Fruit fly (Drosophila melanogaster) S2 (cell line): ENCODE measurements around the gene CG3199.

Experiments
- CG8478 ChIP-seq: fragments of >200 bp; optimal IDR thresholded peaks from 2 replicates; lab custom pipeline; 2018
- CTCF ChIP-seq, 2 experiments: fragments of >200 bp; optimal IDR thresholded peaks; 2 replicates each; lab custom pipeline; 2018

- no peak for TF ChIP-seq CTCF (optimal IDR thresholded peaks at IDR 0.05; lab: Kevin White, UChicago)
- TF ChIP-seq CG8478 (lab: Kevin White, UChicago), result no peak
Measured at dm6 chr3R:14151840-14152239, 10.7 kb upstream of the CG3199 start, which contains the start of gene CG14355.
